Fruit fly (Drosophila melanogaster) whole organism, wandering third instar larva: Measurements from ENCODE around the gene CG5783.

ENCODE experiments used
- Abd-B ChIP-seq: fragments of >200 bp; optimal IDR thresholded peaks from 2 replicates; lab custom pipeline; 2017; ENCODE audit warnings: missing biosample characterization, missing genetic modification characterization
- CG32264 ChIP-seq: fragments of 200-800 bp; sonication (Bioruptor generic); optimal IDR thresholded peaks from 2 replicates; lab custom pipeline; 2016; ENCODE audit warnings: missing biosample characterization, missing genetic modification characterization
- CG9705 ChIP-seq: fragments of 200-800 bp; sonication (Bioruptor generic); optimal IDR thresholded peaks from 2 replicates; lab custom pipeline; 2018; ENCODE audit warnings: missing biosample characterization, mild to moderate bottlenecking, missing genetic modification characterization
- CrebA ChIP-seq: fragments of 200-800 bp; sonication (Bioruptor generic); optimal IDR thresholded peaks from 2 replicates; lab custom pipeline; 2016; ENCODE audit warnings: missing biosample characterization, mild to moderate bottlenecking, missing genetic modification characterization, borderline replicate concordance
- Dfd ChIP-seq: fragments of >200 bp; optimal IDR thresholded peaks from 2 replicates; lab custom pipeline; 2017; ENCODE audit warnings: missing biosample characterization, missing genetic modification characterization
- Dif ChIP-seq: fragments of 200-275, 200-300 bp; sonication (Bioruptor generic); optimal IDR thresholded peaks from 2 replicates; lab custom pipeline; 2018; ENCODE audit warnings: missing biosample characterization, missing genetic modification characterization; ENCODE audit not compliant: partially characterized antibody
- GATAd ChIP-seq: sonication (Bioruptor generic); optimal IDR thresholded peaks from 2 replicates; lab custom pipeline; 2016; ENCODE audit warnings: missing biosample characterization, missing genetic modification characterization
- HLH106 ChIP-seq: fragments of 200-800 bp; optimal IDR thresholded peaks from 3 replicates; lab custom pipeline; 2019; ENCODE audit warnings: missing biosample characterization, mild to moderate bottlenecking, missing genetic modification characterization, moderate library complexity
- Hnf4 ChIP-seq: fragments of 200-800 bp; sonication (Bioruptor generic); optimal IDR thresholded peaks from 2 replicates; lab custom pipeline; 2016; ENCODE audit warnings: missing biosample characterization, mild to moderate bottlenecking, missing genetic modification characterization
- Hr78 ChIP-seq: fragments of >200 bp; optimal IDR thresholded peaks from 2 replicates; lab custom pipeline; 2017; ENCODE audit warnings: missing biosample characterization, missing genetic modification characterization
- Hr83 ChIP-seq: fragments of 200-300 bp; sonication (Bioruptor generic); optimal IDR thresholded peaks from 2 replicates; lab custom pipeline; 2016; ENCODE audit warnings: missing biosample characterization, mild to moderate bottlenecking, missing genetic modification characterization, moderate library complexity; ENCODE audit not compliant: poor library complexity, severe bottlenecking
- Jra ChIP-seq: sonication (Bioruptor generic); optimal IDR thresholded peaks from 2 replicates; lab custom pipeline; 2016; ENCODE audit warnings: missing biosample characterization, missing genetic modification characterization
- Myc ChIP-seq: fragments of >200 bp; optimal IDR thresholded peaks from 2 replicates; lab custom pipeline; 2017
- N ChIP-seq: fragments of >200 bp; optimal IDR thresholded peaks from 2 replicates; lab custom pipeline; 2018; ENCODE audit warnings: missing biosample characterization, missing external identifiers, missing genetic modification characterization
- OdsH ChIP-seq: fragments of 200-800 bp; sonication (Bioruptor generic); optimal IDR thresholded peaks from 2 replicates; lab custom pipeline; 2016; ENCODE audit warnings: missing biosample characterization, mild to moderate bottlenecking, missing genetic modification characterization
- Rel ChIP-seq, 2 experiments: fragments of 200-800 bp; sonication (Bioruptor generic) in 1 of 2; optimal IDR thresholded peaks; 2 replicates in 1 of 2; 3 replicates in 1 of 2; lab custom pipeline; 2016 to 2019; ENCODE audit warnings: mild to moderate bottlenecking in 2 of 2, missing biosample characterization in 2 of 2, missing genetic modification characterization in 2 of 2, moderate library complexity in 1 of 2
- Sp1 ChIP-seq: fragments of 200-800 bp; sonication (Bioruptor generic); optimal IDR thresholded peaks from 3 replicates; lab custom pipeline; 2019; ENCODE audit warnings: missing biosample characterization, mild to moderate bottlenecking, missing genetic modification characterization, moderate library complexity
- Vsx2 ChIP-seq: fragments of 200-300, 225-300 bp; sonication (Bioruptor generic); optimal IDR thresholded peaks from 2 replicates; lab custom pipeline; 2018; ENCODE audit warnings: missing biosample characterization, missing genetic modification characterization; ENCODE audit not compliant: partially characterized antibody
- br ChIP-seq: fragments of 200-800 bp; sonication (Bioruptor generic); optimal IDR thresholded peaks from 2 replicates; lab custom pipeline; 2016; ENCODE audit warnings: missing biosample characterization, missing genetic modification characterization
- dl ChIP-seq, 2 experiments: fragments of 175-275, 200-275 bp in 1 of 2; fragments of 200-275 bp in 1 of 2; sonication (Bioruptor generic); optimal IDR thresholded peaks; lab custom pipeline; 2018; ENCODE audit warnings: mild to moderate bottlenecking in 2 of 2, missing biosample characterization in 2 of 2, missing genetic modification characterization in 2 of 2, moderate library complexity in 2 of 2; ENCODE audit not compliant: partially characterized antibody in 2 of 2, insufficient read depth in 1 of 2
- dmrt93B ChIP-seq: fragments of 200-800 bp; sonication (Bioruptor generic); optimal IDR thresholded peaks from 2 replicates; lab custom pipeline; 2018; ENCODE audit warnings: missing biosample characterization, mild to moderate bottlenecking, missing genetic modification characterization
- dsf ChIP-seq: sonication (Bioruptor generic); optimal IDR thresholded peaks from 2 replicates; lab custom pipeline; 2016; ENCODE audit warnings: missing biosample characterization, missing genetic modification characterization, borderline replicate concordance
- ey ChIP-seq: fragments of 200-800 bp; sonication (Bioruptor generic); optimal IDR thresholded peaks from 2 replicates; lab custom pipeline; 2016; ENCODE audit warnings: missing biosample characterization, missing genetic modification characterization
- foxo ChIP-seq, 2 experiments: fragments of 200-800 bp; sonication (Bioruptor generic); optimal IDR thresholded peaks; 2 replicates in 1 of 2; 3 replicates in 1 of 2; lab custom pipeline; 2016 to 2017; ENCODE audit warnings: missing biosample characterization in 2 of 2, missing genetic modification characterization in 2 of 2
- fru ChIP-seq: fragments of 200-800 bp; sonication (Bioruptor generic); optimal IDR thresholded peaks from 3 replicates; lab custom pipeline; 2016; ENCODE audit warnings: missing biosample characterization, mild to moderate bottlenecking, missing genetic modification characterization
- h ChIP-seq: fragments of 200-800 bp; sonication (Bioruptor generic); optimal IDR thresholded peaks from 3 replicates; lab custom pipeline; 2016; ENCODE audit warnings: missing biosample characterization, mild to moderate bottlenecking, missing genetic modification characterization
- jim ChIP-seq: fragments of 175-275, 200-325 bp; sonication (Bioruptor generic); optimal IDR thresholded peaks from 2 replicates; lab custom pipeline; 2016; ENCODE audit warnings: missing biosample characterization, mild to moderate bottlenecking, missing genetic modification characterization
- lola ChIP-seq: fragments of >200 bp; optimal IDR thresholded peaks from 2 replicates; lab custom pipeline; 2017; ENCODE audit warnings: missing biosample characterization, missing genetic modification characterization
- pan ChIP-seq: fragments of >200 bp; optimal IDR thresholded peaks from 2 replicates; lab custom pipeline; 2017
- psq ChIP-seq: fragments of 200-800 bp; sonication (Bioruptor generic); optimal IDR thresholded peaks from 3 replicates; lab custom pipeline; 2017; ENCODE audit warnings: missing biosample characterization, mild to moderate bottlenecking, missing genetic modification characterization, moderate library complexity
- rgr ChIP-seq: fragments of 200-800 bp; sonication (Bioruptor generic); optimal IDR thresholded peaks from 3 replicates; lab custom pipeline; 2016; ENCODE audit warnings: missing biosample characterization, mild to moderate bottlenecking, missing genetic modification characterization
- sage ChIP-seq: fragments of 200-800 bp; sonication (Bioruptor generic); optimal IDR thresholded peaks from 2 replicates; lab custom pipeline; 2016; ENCODE audit warnings: missing biosample characterization, mild to moderate bottlenecking, missing genetic modification characterization
- sv ChIP-seq: fragments of 200-800 bp; sonication (Bioruptor generic); optimal IDR thresholded peaks from 3 replicates; lab custom pipeline; 2016; ENCODE audit warnings: missing biosample characterization, missing genetic modification characterization
- tai ChIP-seq: sonication (Bioruptor generic); optimal IDR thresholded peaks from 2 replicates; lab custom pipeline; 2016; ENCODE audit warnings: missing biosample characterization, missing genetic modification characterization
- usp ChIP-seq: fragments of >200 bp; optimal IDR thresholded peaks from 2 replicates; lab custom pipeline; 2017; ENCODE audit warnings: missing biosample characterization, missing genetic modification characterization
- woc ChIP-seq: sonication (Bioruptor generic); optimal IDR thresholded peaks from 2 replicates; lab custom pipeline; 2016; ENCODE audit warnings: missing biosample characterization, mild to moderate bottlenecking, missing genetic modification characterization

The CG5783 gene

DNA sequence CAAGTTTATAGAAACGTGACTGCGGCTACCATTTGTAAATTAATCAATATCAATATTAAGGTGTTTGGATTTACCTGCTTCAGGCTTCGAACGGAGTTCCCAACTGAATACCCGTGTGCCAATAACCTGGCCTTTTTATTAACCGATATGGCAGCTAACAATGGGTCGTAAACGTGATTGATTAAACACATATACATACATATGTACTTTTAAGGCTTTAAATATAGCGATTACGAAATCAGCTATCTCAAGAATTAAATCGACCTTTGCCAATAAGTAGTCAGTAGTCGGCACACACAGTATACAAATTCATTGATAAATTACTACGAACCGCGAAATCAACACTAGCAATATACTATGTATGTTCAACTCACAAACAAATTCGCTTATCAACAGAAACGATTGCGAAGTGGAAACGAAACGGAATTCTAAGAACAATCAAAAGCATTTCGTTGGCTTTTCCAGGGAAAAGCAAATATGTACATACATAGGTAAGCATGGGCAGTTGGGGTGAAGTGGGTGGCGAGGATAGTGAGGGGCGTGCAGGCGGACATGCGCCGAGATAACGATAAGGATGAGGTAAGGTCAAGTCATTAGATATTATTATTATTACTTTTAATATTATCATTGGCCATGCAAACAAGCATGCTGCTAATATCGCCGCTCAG lies 7.2 kb upstream of the CG5783 start:
- no peak for TF ChIP-seq sage (GFP tag; lab: Kevin White, UChicago)
- no peak for TF ChIP-seq lola
- peak; percentile 22 for TF ChIP-seq fru (GFP tag; lab: Kevin White, UChicago)
- peak; percentile 12 for TF ChIP-seq OdsH (GFP tag; lab: Kevin White, UChicago)
- peak; percentile 47 for TF ChIP-seq br (GFP tag; lab: Kevin White, UChicago)
- TF ChIP-seq Dfd (GFP tag; lab: Kevin White, UChicago) = no peak
- TF ChIP-seq ey = no peak
- TF ChIP-seq Rel (GFP tag; optimal IDR thresholded peaks at IDR 0.05; lab: Kevin White, UChicago) = no peak
- peak; percentile 52 for TF ChIP-seq Rel (tag; optimal IDR thresholded peaks at IDR 0.05; lab: Kevin White, UChicago)
- TF ChIP-seq CG9705 = peak; percentile 6
- no peak for TF ChIP-seq Abd-B (GFP tag; lab: Kevin White, UChicago)
- peak in 1 of 2 experiments; percentile 45 for TF ChIP-seq foxo (GFP tag; optimal IDR thresholded peaks at IDR 0.05; lab: Kevin White, UChicago)
- TF ChIP-seq CrebA (GFP tag; lab: Kevin White, UChicago) = peak; percentile 63
- no peak for TF ChIP-seq CG32264 (GFP tag; lab: Kevin White, UChicago)
- TF ChIP-seq dl (GFP tag; optimal IDR thresholded peaks at IDR 0.05; lab: Kevin White, UChicago; ENCODE audit: insufficient read depth in 1 of 2, partially characterized antibody in 2 of 2) = no peak
- no peak for TF ChIP-seq jim (GFP tag; lab: Kevin White, UChicago)
- TF ChIP-seq GATAd (GFP tag; lab: Kevin White, UChicago) = no peak
- peak; percentile 37 for TF ChIP-seq Sp1 (GFP tag; lab: Kevin White, UChicago)
- TF ChIP-seq woc = no peak
- no peak for TF ChIP-seq dmrt93B (GFP tag; lab: Kevin White, UChicago)
- TF ChIP-seq h = peak; percentile 20
- peak; percentile 49 for TF ChIP-seq rgr (GFP tag; lab: Kevin White, UChicago)
- TF ChIP-seq sv (GFP tag; lab: Kevin White, UChicago) = no peak

DNA sequence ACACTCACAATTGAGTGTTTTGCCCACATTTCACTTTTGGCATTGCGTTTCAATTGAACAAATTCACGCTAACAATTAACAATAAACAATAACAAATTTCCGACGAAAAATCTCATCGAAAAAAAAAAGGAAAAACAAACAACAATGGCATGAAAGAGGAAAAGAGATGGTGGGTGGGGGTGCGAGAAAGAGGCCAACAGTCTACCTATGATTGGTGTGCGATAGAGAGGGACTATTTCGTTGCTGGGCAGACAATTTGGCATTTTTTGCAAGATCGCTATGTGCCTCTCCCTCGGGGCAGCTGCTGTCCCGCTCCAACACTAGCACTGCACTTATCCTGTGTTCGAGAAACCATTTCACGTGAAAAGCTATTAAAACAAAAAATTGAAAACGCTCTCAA lies 5.9 kb upstream of the CG5783 start:
- no peak for TF ChIP-seq N (GFP tag; lab: Kevin White, UChicago)
- no peak for TF ChIP-seq h
- no peak for TF ChIP-seq Rel (GFP tag; optimal IDR thresholded peaks at IDR 0.05; lab: Kevin White, UChicago)
- no peak for TF ChIP-seq Rel (tag; optimal IDR thresholded peaks at IDR 0.05; lab: Kevin White, UChicago)
- TF ChIP-seq dsf (GFP tag; lab: Kevin White, UChicago) = no peak
- TF ChIP-seq CG9705 = no peak
- TF ChIP-seq Vsx2 (GFP tag; lab: Kevin White, UChicago) = no peak
- no peak for TF ChIP-seq Abd-B (GFP tag; lab: Kevin White, UChicago)
- TF ChIP-seq Hr78 (GFP tag; lab: Kevin White, UChicago) = no peak
- no peak for TF ChIP-seq usp (GFP tag; lab: Kevin White, UChicago)
- no peak for TF ChIP-seq tai (GFP tag; lab: Kevin White, UChicago)
- TF ChIP-seq rgr (GFP tag; lab: Kevin White, UChicago) = no peak
- no peak for TF ChIP-seq Dif (GFP tag; lab: Kevin White, UChicago)
- no peak for TF ChIP-seq Dfd (GFP tag; lab: Kevin White, UChicago)
- no peak for TF ChIP-seq lola
- no peak for TF ChIP-seq sage (GFP tag; lab: Kevin White, UChicago)

DNA sequence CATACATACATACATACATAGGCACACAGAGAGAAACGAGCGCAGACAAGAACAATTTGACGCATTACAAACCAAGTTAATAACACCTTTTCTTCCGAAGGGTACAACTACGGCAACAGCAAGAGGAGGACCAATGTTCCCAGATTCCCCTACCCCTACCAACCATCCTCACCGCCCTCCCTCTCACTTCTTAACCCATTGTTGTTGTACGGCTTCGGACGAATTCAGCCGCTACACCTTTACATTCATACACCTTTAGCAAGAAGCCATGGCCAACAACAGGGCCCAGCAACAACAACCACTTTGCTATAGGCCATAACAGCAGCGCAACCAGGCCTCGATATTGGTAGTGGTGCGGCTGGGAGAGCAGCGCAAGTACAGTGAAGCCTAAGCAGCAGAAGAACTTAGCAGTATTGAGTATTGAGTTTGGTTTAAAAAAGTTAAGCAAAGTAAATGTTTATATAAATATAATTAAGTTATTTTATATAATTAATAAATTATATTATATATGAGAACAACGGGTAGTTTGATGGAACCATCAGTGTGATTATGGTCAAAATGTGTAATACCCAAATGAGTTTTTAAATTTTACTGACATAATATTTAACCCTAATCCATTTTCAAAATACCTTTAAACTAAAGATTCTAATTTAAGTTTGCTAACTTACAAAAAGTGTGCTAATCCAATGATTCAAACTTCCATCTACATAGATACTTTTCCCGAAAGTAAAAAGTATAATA lies 5.3 kb upstream of the CG5783 start:
- TF ChIP-seq dmrt93B (GFP tag; lab: Kevin White, UChicago) (no peak), GATAd (GFP tag; lab: Kevin White, UChicago) (no peak), Rel (GFP tag; optimal IDR thresholded peaks at IDR 0.05; lab: Kevin White, UChicago) (no peak), Rel (tag; optimal IDR thresholded peaks at IDR 0.05; lab: Kevin White, UChicago) (peak; percentile 48), Hnf4 (GFP tag; lab: Kevin White, UChicago) (peak; percentile 40), Myc (lab: Kevin White, UChicago) (no peak), N (GFP tag; lab: Kevin White, UChicago) (peak; percentile 15), Dfd (GFP tag; lab: Kevin White, UChicago) (no peak), OdsH (GFP tag; lab: Kevin White, UChicago) (peak; percentile 63), Hr78 (GFP tag; lab: Kevin White, UChicago) (no peak), rgr (GFP tag; lab: Kevin White, UChicago) (peak; percentile 42), CG9705 (no peak), CrebA (GFP tag; lab: Kevin White, UChicago) (peak; percentile 24), HLH106 (peak; percentile 20), Hr83 (peak; percentile 86), Abd-B (GFP tag; lab: Kevin White, UChicago) (no peak), h (peak; percentile 62), sage (GFP tag; lab: Kevin White, UChicago) (no peak), jim (GFP tag; lab: Kevin White, UChicago) (no peak), CG32264 (GFP tag; lab: Kevin White, UChicago) (peak; percentile 44), br (GFP tag; lab: Kevin White, UChicago) (peak; percentile 58), foxo (GFP tag; optimal IDR thresholded peaks at IDR 0.05; lab: Kevin White, UChicago) (peak in 1 of 2 experiments; percentile 70), ey (peak; percentile 66), sv (GFP tag; lab: Kevin White, UChicago) (peak; percentile 35), Sp1 (GFP tag; lab: Kevin White, UChicago) (peak; percentile 6), psq (GFP tag; lab: Kevin White, UChicago) (peak; percentile 34), pan (lab: Kevin White, UChicago) (no peak), Vsx2 (GFP tag; lab: Kevin White, UChicago) (no peak), fru (GFP tag; lab: Kevin White, UChicago) (peak; percentile 81), Jra (GFP tag; lab: Kevin White, UChicago) (peak; percentile 18), woc (peak; percentile 80)
